Worm (Caenorhabditis elegans) whole organism, midembryonic: ENCODE measurements around the gene nlp-41.
A peak's percentile ranks its signal among the peaks of the same experiment; 100 is the strongest.
"Not testable (repeated sequence)": the region's sequence is repeated elsewhere in the genome, so short reads cannot be mapped to it uniquely, and the experiment has no call there.

ENCODE experiments used
- T22C8.4 ChIP-seq: fragments of 200-800 bp; sonication (Bioruptor generic); IDR thresholded peaks from 2 replicates; pipeline ENCODE4 v1.3.6; 2022; ENCODE audit warnings: missing genetic modification characterization, missing compliant biosample characterization
- cog-1 ChIP-seq: sonication (generic microtip); optimal IDR thresholded peaks from 2 replicates; lab custom pipeline; 2016; ENCODE audit warnings: missing genetic modification characterization, missing compliant biosample characterization
- flt-1 ChIP-seq: fragments of 200-800 bp; sonication (Bioruptor generic); IDR thresholded peaks from 2 replicates; pipeline ENCODE4 v1.3.6; 2022; ENCODE audit warnings: missing genetic modification characterization, missing compliant biosample characterization
- klf-2 ChIP-seq: fragments of 200-800 bp; sonication (Bioruptor generic); conservative IDR thresholded peaks from 2 replicates; pipeline ENCODE4 v1.3.6; 2022; ENCODE audit warnings: missing genetic modification reagents, missing genetic modification characterization, missing compliant biosample characterization
- med-1 ChIP-seq: sonication (generic microtip); optimal IDR thresholded peaks from 2 replicates; lab custom pipeline; 2017; ENCODE audit warnings: missing genetic modification characterization, mild to moderate bottlenecking, missing compliant biosample characterization, antibody characterized with exemption, missing genetic modification reagents; ENCODE audit not compliant: insufficient read depth
- ref-1 ChIP-seq: fragments of 200-800 bp; sonication (Bioruptor generic); conservative IDR thresholded peaks from 2 replicates; pipeline ENCODE4 v1.3.6; 2022; ENCODE audit warnings: missing genetic modification reagents, missing genetic modification characterization, missing compliant biosample characterization
- tab-1 ChIP-seq: fragments of 200-800 bp; sonication (Bioruptor generic); IDR thresholded peaks from 2 replicates; pipeline ENCODE4 v1.3.6; 2022; ENCODE audit warnings: missing genetic modification characterization, missing compliant biosample characterization
- ztf-23 ChIP-seq: fragments of 200-800 bp; sonication (Bioruptor generic); IDR thresholded peaks from 2 replicates; pipeline ENCODE4 v1.3.6; 2022; ENCODE audit warnings: missing genetic modification reagents, missing genetic modification characterization, missing compliant biosample characterization
- ztf-29 ChIP-seq: fragments of 200-800 bp; sonication (Bioruptor generic); IDR thresholded peaks from 2 replicates; pipeline ENCODE4 v1.3.6; 2022; ENCODE audit warnings: missing genetic modification reagents, missing genetic modification characterization, missing compliant biosample characterization

DNA sequence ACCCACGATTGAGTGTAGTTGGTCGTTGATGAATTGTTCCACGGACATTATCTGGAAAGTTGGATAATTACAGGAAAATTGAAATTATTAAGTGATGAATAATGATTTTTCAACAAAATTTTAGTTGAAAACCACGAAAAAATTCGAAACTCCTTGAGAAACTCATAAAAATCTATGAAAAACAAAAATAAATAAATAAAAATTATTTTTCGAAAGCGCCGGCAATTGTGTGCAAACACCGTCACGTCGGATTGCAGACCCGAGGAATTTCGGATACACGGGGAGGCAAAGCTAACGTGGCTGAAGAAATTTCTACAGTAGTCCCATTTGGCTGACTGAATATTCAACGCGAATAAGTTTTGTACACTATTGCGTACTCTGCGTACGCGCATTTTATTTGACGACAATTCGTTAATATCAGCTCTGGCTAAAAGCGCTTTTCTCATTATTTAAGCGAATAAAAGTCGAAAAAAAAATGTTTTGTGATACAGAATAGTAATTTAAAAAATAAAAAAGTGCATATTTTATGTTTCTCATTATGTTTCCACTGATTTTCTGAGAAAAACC lies 10.9 kb downstream of the nlp-41 start, which contains the start of gene mog-4:
- TF ChIP-seq klf-2 (GFP tag; lab: Robert Waterston, UW) (peak; percentile 79), ztf-23 (GFP tag; lab: Robert Waterston, UW) (peak; percentile 92), ztf-29 (GFP tag; lab: Robert Waterston, UW) (peak; percentile 74), flt-1 (GFP tag; lab: Robert Waterston, UW) (peak; percentile 91), cog-1 (peak; percentile 61)
- TF ChIP-seq ref-1 (GFP tag; lab: Robert Waterston, UW); T22C8.4 (GFP tag; lab: Robert Waterston, UW); tab-1 (GFP tag; lab: Robert Waterston, UW); med-1 (GFP tag; lab: Kevin White, UChicago): not testable (repeated sequence)
